Fruit fly (Drosophila melanogaster) S2 (cell line): ENCODE data around the gene Lcp65Ag1.

Experiments
- CG8478 ChIP-seq: fragments of >200 bp; optimal IDR thresholded peaks from 2 replicates; lab custom pipeline; 2018
- CTCF ChIP-seq, 2 experiments: fragments of >200 bp; optimal IDR thresholded peaks; 2 replicates each; lab custom pipeline; 2018

The Lcp65Ag1 gene

dm6 chr3L:6085988-6086387 lies 49.1 kb downstream of the Lcp65Ag1 start:
- TF ChIP-seq CG8478 (lab: Kevin White, UChicago) (no peak), CTCF (optimal IDR thresholded peaks at IDR 0.05; lab: Kevin White, UChicago) (no peak)

dm6 chr3L:6085157-6085556 lies 49.9 kb downstream of the Lcp65Ag1 start:
- no peak for TF ChIP-seq CTCF (optimal IDR thresholded peaks at IDR 0.05; lab: Kevin White, UChicago)
- TF ChIP-seq CG8478 (lab: Kevin White, UChicago) = no peak
